Worm (Caenorhabditis elegans): ENCODE measurements around the gene F07A11.1.

F07A11.1 gene

DNA sequence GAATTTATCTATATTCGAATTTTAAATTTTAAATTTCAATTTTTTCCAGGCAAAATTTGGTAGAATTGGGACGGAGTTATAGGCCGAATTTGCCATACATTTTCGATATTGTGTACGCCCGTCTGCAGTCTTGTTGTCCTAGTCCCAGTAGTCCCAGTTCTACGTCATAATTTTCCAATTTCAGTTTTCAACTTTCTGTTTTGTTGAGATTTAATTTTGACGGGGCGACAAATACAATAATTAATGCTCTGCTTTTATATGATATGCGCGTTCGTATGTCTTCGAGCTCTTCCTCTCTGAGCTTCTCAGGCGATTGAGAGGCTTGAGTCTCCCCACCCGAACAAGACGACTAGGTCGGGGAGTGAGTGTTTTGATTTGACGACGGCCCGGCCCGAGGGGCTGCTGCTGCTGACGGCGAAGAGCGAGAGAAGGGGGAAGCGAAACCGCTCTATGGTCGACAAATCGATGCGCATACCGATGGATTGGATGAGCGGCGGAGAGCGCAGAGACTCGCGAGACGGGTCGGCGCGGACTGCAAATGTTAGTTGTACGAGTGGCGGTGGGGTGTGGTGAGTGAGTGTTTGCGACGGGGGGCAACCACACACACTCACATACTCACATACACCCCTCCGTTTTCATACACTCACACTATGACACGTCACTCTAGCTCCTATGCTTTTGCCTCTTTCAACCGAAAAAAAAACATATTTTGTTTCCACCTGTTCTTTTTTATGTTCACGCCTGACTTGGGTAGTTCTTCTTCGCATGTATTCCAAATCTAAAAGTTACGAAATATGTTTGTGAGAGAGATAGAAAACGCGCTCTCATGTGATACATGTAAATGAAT lies 43.0 kb upstream of the F07A11.1 start (continued):
- TF ChIP-seq nhr-20 (tag; optimal IDR thresholded peaks at IDR 0.05) (peak; percentile 81), nhr-237 (tag; optimal IDR thresholded peaks at IDR 0.05) (no peak), ces-1 (GFP tag; optimal IDR thresholded peaks at IDR 0.05) (no peak), ets-5 (GFP tag; IDR thresholded peaks at IDR 0.05) (no peak), blmp-1 (tag; optimal IDR thresholded peaks at IDR 0.05) (peak; percentile 11), mep-1 (tag; optimal IDR thresholded peaks at IDR 0.05) (peak; percentile 36), aha-1 (tag; optimal IDR thresholded peaks at IDR 0.05) (no peak), ztf-4 (tag; optimal IDR thresholded peaks at IDR 0.05) (peak; percentile 83), skn-1 (tag; optimal IDR thresholded peaks at IDR 0.05) (peak; percentile 67), jun-1 (tag; optimal IDR thresholded peaks at IDR 0.05) (peak; percentile 86), irx-1 (tag; optimal IDR thresholded peaks at IDR 0.05) (peak; percentile 23), C34B4.2 (tag; optimal IDR thresholded peaks at IDR 0.05) (peak; percentile 36), unc-86 (tag; optimal IDR thresholded peaks at IDR 0.05) (peak; percentile 63), lin-13 (GFP tag; optimal IDR thresholded peaks at IDR 0.05) (peak; percentile 51), snpc-4 (tag; optimal IDR thresholded peaks at IDR 0.05) (peak; percentile 33), ceh-90 (tag; optimal IDR thresholded peaks at IDR 0.05) (no peak), ama-1 (optimal IDR thresholded peaks at IDR 0.05) (peak; percentile 54), mef-2 (tag; optimal IDR thresholded peaks at IDR 0.05) (no peak), lsy-2 (tag; optimal IDR thresholded peaks at IDR 0.05) (peak; percentile 63 to 74), egl-13 (tag; optimal IDR thresholded peaks at IDR 0.05) (peak; percentile 63), ceh-8 (GFP tag; optimal IDR thresholded peaks at IDR 0.05) (peak; percentile 65), efl-3 (GFP tag; optimal IDR thresholded peaks at IDR 0.05) (no peak), nhr-11 (tag; optimal IDR thresholded peaks at IDR 0.05) (peak; percentile 19), hlh-4 (tag; optimal IDR thresholded peaks at IDR 0.05) (no peak), lin-35 (GFP tag; optimal IDR thresholded peaks at IDR 0.05) (peak; percentile 57 to 66), pag-3 (tag; optimal IDR thresholded peaks at IDR 0.05; ENCODE audit: borderline replicate concordance, insufficient read depth) (no peak), F16B12.6 (tag; optimal IDR thresholded peaks at IDR 0.05) (peak; percentile 15), isw-1 (GFP tag; IDR thresholded peaks at IDR 0.05) (0 out of 2 replicates have a peak, but pooled peaks have one; percentile 6), lin-15B (tag; optimal IDR thresholded peaks at IDR 0.05) (no peak), tbx-2 (tag; optimal IDR thresholded peaks at IDR 0.05) (peak; percentile 84), xbp-1 (tag; optimal IDR thresholded peaks at IDR 0.05) (peak; percentile 98), nhr-77 (tag; optimal IDR thresholded peaks at IDR 0.05) (peak; percentile 89), pqm-1 (tag; optimal IDR thresholded peaks at IDR 0.05) (no peak), elt-3 (tag; optimal IDR thresholded peaks at IDR 0.05) (peak in 2 of 6 experiments; percentile 21 to 63), hlh-17 (GFP tag; optimal IDR thresholded peaks at IDR 0.05; ENCODE audit: borderline replicate concordance) (no peak), elt-2 (tag; optimal IDR thresholded peaks at IDR 0.05) (no peak), sox-4 (tag; optimal IDR thresholded peaks at IDR 0.05) (peak; percentile 14), rnt-1 (tag; optimal IDR thresholded peaks at IDR 0.05) (peak; percentile 81), mab-9 (GFP tag; IDR thresholded peaks at IDR 0.05) (peak; percentile 66), vab-15 (tag; optimal IDR thresholded peaks at IDR 0.05) (peak; percentile 20), nhr-71 (tag; optimal IDR thresholded peaks at IDR 0.05) (peak; percentile 84), C16A3.4 (tag; optimal IDR thresholded peaks at IDR 0.05) (peak; percentile 58), C04F5.9 (tag; optimal IDR thresholded peaks at IDR 0.05) (no peak), lir-3 (tag; optimal IDR thresholded peaks at IDR 0.05; ENCODE audit: poor library complexity) (peak; percentile 29), ceh-82 (tag; optimal IDR thresholded peaks at IDR 0.05) (peak; percentile 63 to 81 (median 78)), alr-1 (tag; optimal IDR thresholded peaks at IDR 0.05; ENCODE audit: borderline replicate concordance) (no peak), pax-3 (tag; optimal IDR thresholded peaks at IDR 0.05) (peak; percentile 52), tlp-1 (tag; optimal IDR thresholded peaks at IDR 0.05) (no peak), lin-39 (tag; optimal IDR thresholded peaks at IDR 0.05) (no peak), fkh-4 (tag; optimal IDR thresholded peaks at IDR 0.05; ENCODE audit: borderline replicate concordance) (no peak), ceh-88 (GFP tag; IDR thresholded peaks at IDR 0.05) (peak; percentile 62; the same call in 1 of the 2 replicates)

Data from whole organism, L1 larva.